Fruit fly (Drosophila melanogaster) whole organism, embryonic: ENCODE data around the gene mop.

ENCODE experiments used
- Atf3 ChIP-seq: fragments of 200-800 bp; sonication (Bioruptor generic); optimal IDR thresholded peaks from 3 replicates; lab custom pipeline; 2016; ENCODE audit warnings: missing biosample characterization, missing genetic modification characterization
- CG17912 ChIP-seq: fragments of 200-800 bp; sonication (Bioruptor generic); optimal IDR thresholded peaks from 2 replicates; lab custom pipeline; 2018; ENCODE audit warnings: missing biosample characterization, mild to moderate bottlenecking, missing genetic modification characterization
- CG18619 ChIP-seq: fragments of 200-800 bp; sonication (Bioruptor generic); optimal IDR thresholded peaks from 3 replicates; lab custom pipeline; 2017; ENCODE audit warnings: missing biosample characterization, mild to moderate bottlenecking, missing genetic modification characterization
- CG2116 ChIP-seq: fragments of 200-800 bp; sonication (Bioruptor generic); optimal IDR thresholded peaks from 3 replicates; lab custom pipeline; 2018; ENCODE audit warnings: missing biosample characterization, mild to moderate bottlenecking, missing genetic modification characterization
- CG31388 ChIP-seq: fragments of 200-800 bp; sonication (Bioruptor generic); optimal IDR thresholded peaks from 2 replicates; lab custom pipeline; 2016; ENCODE audit warnings: missing biosample characterization, missing genetic modification characterization
- CG43689 ChIP-seq: fragments of 200-800 bp; sonication (Bioruptor generic); IDR thresholded peaks from 2 replicates; pipeline ENCODE4 v1.3.6; 2022; ENCODE audit warnings: missing biosample characterization, missing genetic modification characterization
- CG4424 ChIP-seq: fragments of 200-800 bp; sonication (Bioruptor generic); optimal IDR thresholded peaks from 3 replicates; lab custom pipeline; 2016; ENCODE audit warnings: missing biosample characterization, missing genetic modification characterization
- CG7928 ChIP-seq: fragments of 200-800 bp; sonication (Bioruptor generic); optimal IDR thresholded peaks from 2 replicates; lab custom pipeline; 2017; ENCODE audit warnings: missing biosample characterization, mild to moderate bottlenecking, missing genetic modification characterization
- CG8290 ChIP-seq, 3 experiments: fragments of 200-800 bp; sonication (Bioruptor generic); optimal IDR thresholded peaks; 2 replicates each; lab custom pipeline; 2016 to 2019; ENCODE audit warnings: missing biosample characterization in 3 of 3, missing genetic modification characterization in 3 of 3, mild to moderate bottlenecking in 2 of 3, moderate library complexity in 1 of 3
- Chrac-16 ChIP-seq: fragments of 200-800 bp; sonication (Bioruptor generic); optimal IDR thresholded peaks from 3 replicates; lab custom pipeline; 2016; ENCODE audit warnings: missing biosample characterization, missing genetic modification characterization
- Ets97D ChIP-seq: fragments of 200-800 bp; sonication (Bioruptor generic); optimal IDR thresholded peaks from 3 replicates; lab custom pipeline; 2016; ENCODE audit warnings: missing biosample characterization, missing genetic modification characterization
- HHEX ChIP-seq: fragments of 200-800 bp; sonication (Bioruptor generic); optimal IDR thresholded peaks from 3 replicates; lab custom pipeline; 2017; ENCODE audit warnings: missing biosample characterization, mild to moderate bottlenecking, missing genetic modification characterization, missing genetic modification reagents
- Hey ChIP-seq: fragments of 200-800 bp; sonication (Bioruptor generic); optimal IDR thresholded peaks from 3 replicates; lab custom pipeline; 2018; ENCODE audit warnings: missing biosample characterization, mild to moderate bottlenecking, missing genetic modification characterization
- Hr39 ChIP-seq: fragments of >200 bp; optimal IDR thresholded peaks from 2 replicates; lab custom pipeline; 2017
- Kr ChIP-seq: fragments of 200-800 bp; sonication (Bioruptor generic); optimal IDR thresholded peaks from 2 replicates; lab custom pipeline; 2017; ENCODE audit warnings: missing biosample characterization, mild to moderate bottlenecking, missing genetic modification characterization
- Med ChIP-seq: fragments of 200-800 bp; sonication (Bioruptor generic); peaks from one replicate; lab custom pipeline; 2016; ENCODE audit warnings: missing biosample characterization, missing genetic modification characterization, mild to moderate bottlenecking, inconsistent platforms, moderate library complexity
- Rx ChIP-seq: fragments of 200-800 bp; sonication (Bioruptor generic); IDR thresholded peaks from 2 replicates; pipeline ENCODE4 v1.3.6; 2022; ENCODE audit warnings: missing biosample characterization, missing genetic modification characterization
- Sry-β ChIP-seq: fragments of 200-800 bp; sonication (Bioruptor generic); optimal IDR thresholded peaks from 2 replicates; lab custom pipeline; 2018; ENCODE audit warnings: missing biosample characterization, mild to moderate bottlenecking, missing genetic modification characterization, moderate library complexity
- bbx ChIP-seq: fragments of 200-800 bp; sonication (Bioruptor generic); IDR thresholded peaks from 2 replicates; pipeline ENCODE4 v1.3.6; 2022; ENCODE audit warnings: missing biosample characterization, missing genetic modification characterization; ENCODE audit not compliant: partially characterized antibody
- cad ChIP-seq: fragments of >200 bp; optimal IDR thresholded peaks from 2 replicates; lab custom pipeline; 2017; ENCODE audit warnings: missing biosample characterization, missing genetic modification characterization
- dan ChIP-seq: fragments of 200-800 bp; sonication (Bioruptor generic); IDR thresholded peaks from 2 replicates; pipeline ENCODE4 v1.3.6; 2022; ENCODE audit warnings: missing biosample characterization, missing genetic modification characterization
- dmrt11E ChIP-seq: fragments of 200-800 bp; sonication (Bioruptor generic); optimal IDR thresholded peaks from 3 replicates; lab custom pipeline; 2018; ENCODE audit warnings: missing biosample characterization, mild to moderate bottlenecking, missing genetic modification characterization, moderate library complexity
- exex ChIP-seq: fragments of 200-800 bp; sonication (Bioruptor generic); optimal IDR thresholded peaks from 4 replicates; lab custom pipeline; 2018; ENCODE audit warnings: missing biosample characterization, mild to moderate bottlenecking, missing genetic modification characterization, moderate library complexity
- hbn ChIP-seq: fragments of 200-800 bp; sonication (Bioruptor generic); IDR thresholded peaks from 2 replicates; pipeline ENCODE4 v1.3.6; 2022; ENCODE audit warnings: missing biosample characterization, missing genetic modification characterization; ENCODE audit not compliant: partially characterized antibody
- lov ChIP-seq, 2 experiments: fragments of 200-800 bp in 1 of 2; fragments of >200 bp in 1 of 2; sonication (Bioruptor generic) in 1 of 2; IDR thresholded peaks in 1 of 2; optimal IDR thresholded peaks in 1 of 2; 2 replicates in 1 of 2; 3 replicates in 1 of 2; pipeline versions ENCODE4 v1.3.6 to Lab custom; 2017 to 2022; ENCODE audit warnings: missing biosample characterization in 1 of 2, missing genetic modification characterization in 1 of 2
- mirr ChIP-seq: fragments of 200-800 bp; sonication (Bioruptor generic); optimal IDR thresholded peaks from 3 replicates; lab custom pipeline; 2018; ENCODE audit warnings: missing biosample characterization, mild to moderate bottlenecking, missing genetic modification characterization
- nerfin-1 ChIP-seq: fragments of 200-800 bp; sonication (Bioruptor generic); optimal IDR thresholded peaks from 3 replicates; lab custom pipeline; 2019; ENCODE audit warnings: missing biosample characterization, mild to moderate bottlenecking, missing genetic modification characterization, moderate library complexity
- pb ChIP-seq: fragments of 200-800 bp; sonication (Bioruptor generic); optimal IDR thresholded peaks from 3 replicates; lab custom pipeline; 2016; ENCODE audit warnings: missing biosample characterization, missing genetic modification characterization
- pros ChIP-seq: fragments of 200-800 bp; sonication (Bioruptor generic); optimal IDR thresholded peaks from 3 replicates; lab custom pipeline; 2019; ENCODE audit warnings: missing biosample characterization, mild to moderate bottlenecking, missing genetic modification characterization, moderate library complexity
- pum ChIP-seq: fragments of 200-800 bp; sonication (Bioruptor generic); optimal IDR thresholded peaks from 2 replicates; lab custom pipeline; 2016; ENCODE audit warnings: missing biosample characterization, missing genetic modification characterization
- sd ChIP-seq: fragments of 200-800 bp; sonication (Bioruptor generic); optimal IDR thresholded peaks from 3 replicates; lab custom pipeline; 2018; ENCODE audit warnings: missing biosample characterization, mild to moderate bottlenecking, missing genetic modification characterization, moderate library complexity
- sqz ChIP-seq: fragments of 200-800 bp; sonication (Bioruptor generic); optimal IDR thresholded peaks from 3 replicates; lab custom pipeline; 2018; ENCODE audit warnings: missing biosample characterization, mild to moderate bottlenecking, missing genetic modification characterization
- stwl ChIP-seq: fragments of 200-800 bp; sonication (Bioruptor generic); optimal IDR thresholded peaks from 3 replicates; lab custom pipeline; 2018; ENCODE audit warnings: missing biosample characterization, mild to moderate bottlenecking, missing genetic modification characterization, moderate library complexity
- tgo ChIP-seq: fragments of 200-800 bp; sonication (Bioruptor generic); IDR thresholded peaks from 3 replicates; pipeline ENCODE4 v1.3.6; 2022; ENCODE audit warnings: missing biosample characterization, missing genetic modification characterization
- tx ChIP-seq: fragments of 200-800 bp; sonication (Bioruptor generic); optimal IDR thresholded peaks from 2 replicates; lab custom pipeline; 2016; ENCODE audit warnings: missing biosample characterization, missing genetic modification characterization
- wdn ChIP-seq: fragments of 200-800 bp; sonication (Bioruptor generic); IDR thresholded peaks from 2 replicates; pipeline ENCODE4 v1.3.6; 2022; ENCODE audit warnings: missing biosample characterization, missing genetic modification characterization

mop gene

DNA sequence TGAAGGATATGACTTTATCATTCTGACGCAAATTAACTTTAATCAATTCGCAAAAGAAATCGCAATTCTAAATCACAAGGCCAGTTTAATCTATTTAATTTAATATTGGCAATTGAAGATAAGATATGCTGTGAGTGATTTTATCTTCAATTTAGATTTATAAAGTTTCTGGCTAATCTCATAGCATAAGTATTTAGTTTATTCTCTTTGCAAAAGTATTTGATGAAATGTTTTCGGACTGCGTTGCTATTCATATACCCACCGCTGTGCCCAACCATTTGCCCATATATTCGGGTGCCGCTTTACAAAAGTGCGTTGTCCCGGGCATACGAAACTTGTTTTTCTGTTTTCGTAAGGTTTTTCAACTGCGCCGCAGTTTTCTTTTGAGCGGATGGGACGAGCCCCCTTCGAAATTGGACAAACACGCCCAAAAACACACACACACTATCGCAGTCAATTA lies 9.1 kb upstream of the mop start (continued):
- TF ChIP-seq CG4424 (GFP tag; lab: Kevin White, UChicago) (peak; percentile 97), sqz (GFP tag; lab: Kevin White, UChicago) (peak; percentile 97), hbn (no peak), pum (GFP tag; lab: Kevin White, UChicago) (peak; percentile 92), pb (peak; percentile 91), Kr (GFP tag; lab: Kevin White, UChicago) (peak; percentile 82), lov (optimal IDR thresholded peaks at IDR 0.05; lab: Kevin White, UChicago) (no peak), lov (GFP tag; IDR thresholded peaks at IDR 0.05; lab: Robert Waterston, UW) (peak; percentile 79; the same call in 2 of the 3 replicates), CG2116 (GFP tag; lab: Kevin White, UChicago) (peak; percentile 80), CG31388 (GFP tag; lab: Kevin White, UChicago) (peak; percentile 92), Hr39 (lab: Kevin White, UChicago) (no peak), wdn (GFP tag; lab: Robert Waterston, UW) (peak; percentile 80), HHEX (GFP tag; lab: Kevin White, UChicago) (peak; percentile 97), CG18619 (GFP tag; lab: Kevin White, UChicago) (peak; percentile 98), bbx (GFP tag; lab: Robert Waterston, UW) (no peak), Sry-β (GFP tag; lab: Kevin White, UChicago) (peak; percentile 64), dmrt11E (tag; lab: Kevin White, UChicago) (peak; percentile 98), CG43689 (peak; percentile 81)
- TF ChIP-seq, all 482 proteins: peak for 424

DNA sequence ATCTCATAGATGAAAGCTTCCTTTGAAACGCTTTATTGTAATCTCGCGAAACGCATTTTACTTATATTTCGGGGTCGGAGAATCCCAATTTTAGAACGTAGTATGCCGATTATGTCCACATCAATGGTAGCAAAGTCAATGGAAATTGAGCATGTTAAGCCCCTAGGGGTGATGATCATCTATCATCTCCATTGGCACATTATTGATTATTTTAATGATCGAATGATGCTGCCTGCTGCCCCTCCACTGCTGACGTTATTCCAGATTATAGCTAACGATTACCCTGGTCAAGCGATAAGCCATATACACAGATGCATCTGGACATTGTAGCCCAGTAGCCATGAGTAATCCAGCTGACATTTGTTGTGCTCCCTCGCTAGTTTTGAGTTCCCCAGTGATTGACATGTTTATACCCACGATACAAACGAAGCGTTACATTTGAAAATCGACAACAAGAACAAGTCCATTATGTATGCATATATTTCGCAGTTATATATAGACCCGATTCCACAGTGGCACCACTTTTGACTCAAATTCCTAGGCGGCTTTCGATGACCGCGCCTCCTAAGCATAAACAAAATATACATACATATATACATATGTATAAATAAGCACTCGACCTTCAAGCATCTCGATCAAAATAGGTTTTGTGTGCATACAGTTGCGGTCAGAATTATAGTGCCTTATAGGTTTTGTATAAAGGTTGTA lies 8.5 kb upstream of the mop start:
- TF ChIP-seq sd (tag; lab: Kevin White, UChicago): peak; percentile 95
- no peak for TF ChIP-seq nerfin-1

DNA sequence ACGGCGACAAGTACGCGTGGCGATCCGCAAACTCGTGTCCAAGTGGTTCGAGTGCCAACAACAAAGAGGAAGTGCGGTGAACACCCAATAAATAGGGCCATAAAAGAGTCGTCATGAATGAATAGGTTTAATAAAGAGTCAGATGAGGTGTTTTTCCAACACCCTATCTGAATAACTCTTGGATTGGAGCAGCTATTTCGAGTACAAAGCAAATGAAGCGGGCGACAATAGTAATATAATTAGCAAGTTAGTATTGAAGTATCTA lies 7.4 kb upstream of the mop start:
- TF ChIP-seq pros (GFP tag; lab: Kevin White, UChicago) (no peak), Med (GFP tag; lab: Kevin White, UChicago) (peak; percentile 66), cad (GFP tag; lab: Kevin White, UChicago) (peak; percentile 46), tgo (no peak), CG7928 (no peak), Atf3 (no peak), mirr (GFP tag; lab: Kevin White, UChicago) (peak; percentile 11), Ets97D (GFP tag; lab: Kevin White, UChicago) (no peak), Chrac-16 (GFP tag; lab: Kevin White, UChicago) (no peak), Rx (GFP tag; lab: Robert Waterston, UW) (no peak), stwl (no peak), CG8290 (GFP tag; optimal IDR thresholded peaks at IDR 0.05; lab: Kevin White, UChicago) (no peak), CG8290 (tag; optimal IDR thresholded peaks at IDR 0.05; lab: Kevin White, UChicago) (peak in 1 of 2 experiments; percentile 11), exex (peak; percentile 28), tx (GFP tag; lab: Kevin White, UChicago) (no peak), CG17912 (GFP tag; lab: Kevin White, UChicago) (no peak), dan (GFP tag; lab: Robert Waterston, UW) (no peak), Hey (tag; lab: Kevin White, UChicago) (peak; percentile 12)
- TF ChIP-seq, all 482 proteins: peak for 6
